Fruit fly (Drosophila melanogaster) whole organism, embryonic: ENCODE results near the gene Muted.

ENCODE experiments used
- CG14441 ChIP-seq: fragments of 200-800 bp; sonication (Bioruptor generic); IDR thresholded peaks from 2 replicates; pipeline ENCODE4 v1.3.6; 2022; ENCODE audit warnings: missing biosample characterization, missing genetic modification characterization
- Dbx ChIP-seq: fragments of 200-800 bp; sonication (Bioruptor generic); IDR thresholded peaks from 3 replicates; pipeline ENCODE4 v1.3.6; 2022; ENCODE audit warnings: missing biosample characterization, missing genetic modification characterization
- Myb ChIP-seq: fragments of 200-800 bp; sonication (Bioruptor generic); optimal IDR thresholded peaks from 2 replicates; lab custom pipeline; 2016; ENCODE audit warnings: missing biosample characterization, missing genetic modification characterization
- klu ChIP-seq: fragments of 200-800 bp; sonication (Bioruptor generic); IDR thresholded peaks from 2 replicates; pipeline ENCODE4 v1.3.6; 2022; ENCODE audit warnings: missing biosample characterization, missing genetic modification characterization
- lilli ChIP-seq: fragments of 200-800 bp; sonication (Bioruptor generic); optimal IDR thresholded peaks from 3 replicates; lab custom pipeline; 2016; ENCODE audit warnings: missing biosample characterization, missing genetic modification characterization
- psq ChIP-seq: fragments of 200-800 bp; sonication (Bioruptor generic); optimal IDR thresholded peaks from 2 replicates; lab custom pipeline; 2017; ENCODE audit warnings: missing biosample characterization, missing genetic modification characterization
- sens ChIP-seq: fragments of 200-800 bp; sonication (Bioruptor generic); peaks from one replicate; lab custom pipeline; 2016; ENCODE audit warnings: missing biosample characterization, missing genetic modification characterization

DNA sequence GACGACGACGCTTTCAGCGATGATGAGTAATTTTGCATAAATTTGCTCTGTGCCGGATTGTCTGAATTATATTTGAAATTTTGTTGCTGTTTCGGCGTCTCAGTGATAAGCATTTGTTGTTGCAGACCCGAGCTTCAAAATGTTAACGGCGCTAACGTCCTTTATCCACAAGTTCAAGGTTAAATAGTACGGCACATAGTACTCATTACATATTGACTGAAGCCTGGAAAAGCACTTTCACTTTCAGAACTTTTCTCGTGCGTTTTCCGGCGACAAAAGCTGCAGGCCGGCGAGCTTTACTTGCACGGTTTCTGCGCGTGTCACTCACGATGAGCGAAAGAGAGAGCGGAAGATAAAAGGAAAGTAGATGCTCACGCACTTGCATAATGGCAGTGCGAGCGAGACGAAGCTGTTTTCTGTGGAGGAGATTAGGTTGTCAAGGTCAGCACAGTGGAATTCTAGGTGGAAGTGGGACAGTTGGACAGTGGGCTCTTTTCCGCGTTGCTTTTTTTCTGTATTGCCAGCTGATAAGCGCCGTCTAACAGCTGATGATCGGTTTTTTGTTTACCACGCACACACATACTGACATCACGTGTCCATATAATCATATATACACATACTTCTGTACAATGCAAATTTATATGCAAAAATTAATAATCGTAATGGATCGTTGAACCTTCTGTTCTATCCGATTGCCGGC lies 5.8 kb downstream of the Muted start:
- TF ChIP-seq psq (GFP tag; lab: Kevin White, UChicago) (no peak), Dbx (GFP tag; lab: Robert Waterston, UW) (no peak), klu (GFP tag; lab: Robert Waterston, UW) (no peak), lilli (no peak), Myb (GFP tag; lab: Kevin White, UChicago) (no peak), sens (GFP tag; lab: Kevin White, UChicago) (no peak), CG14441 (no peak)
